Worm (Caenorhabditis elegans) whole organism, young adult: Measurements from ENCODE around the gene C16D2.1.

Experiments
- B0336.3 ChIP-seq: fragments of 200-800 bp; sonication (Bioruptor generic); IDR thresholded peaks from 2 replicates; pipeline ENCODE4 v1.3.6; 2022; ENCODE audit warnings: missing genetic modification characterization, missing compliant biosample characterization
- C06A6.2 ChIP-seq: fragments of 200-800 bp; sonication (Bioruptor generic); conservative IDR thresholded peaks from 2 replicates; pipeline ENCODE4 v1.3.6; 2022; ENCODE audit warnings: missing genetic modification characterization, missing compliant biosample characterization
- D2030.7 ChIP-seq: fragments of 200-800 bp; sonication (Bioruptor generic); IDR thresholded peaks from 2 replicates; pipeline ENCODE4 v1.3.6; 2022; ENCODE audit warnings: missing genetic modification reagents, missing genetic modification characterization, missing compliant biosample characterization
- K11D2.4 ChIP-seq: fragments of 200-800 bp; sonication (Bioruptor generic); IDR thresholded peaks from 2 replicates; pipeline ENCODE4 v1.3.6; 2022; ENCODE audit warnings: missing genetic modification reagents, missing genetic modification characterization, missing compliant biosample characterization
- K12H6.12 ChIP-seq: fragments of 200-800 bp; sonication (Bioruptor generic); optimal IDR thresholded peaks from 2 replicates; lab custom pipeline; 2018; ENCODE audit warnings: mild to moderate bottlenecking, missing genetic modification characterization, missing compliant biosample characterization
- ZK185.1 ChIP-seq: sonication (generic microtip); optimal IDR thresholded peaks from 2 replicates; lab custom pipeline; 2016; ENCODE audit warnings: mild to moderate bottlenecking, missing genetic modification characterization, missing compliant biosample characterization; ENCODE audit not compliant: poor library complexity, severe bottlenecking
- ama-1 ChIP-seq, 3 experiments: fragments of 150-350 bp in 1 of 3; sonication (generic microtip) in 2 of 3; optimal IDR thresholded peaks; 2 replicates each; lab custom pipeline; 2014 to 2018; ENCODE audit warnings: missing biosample characterization in 2 of 3, missing genetic modification characterization in 2 of 3, missing genetic modification reagents in 2 of 3
- aptf-3 ChIP-seq: fragments of 200-800 bp; sonication (Bioruptor generic); IDR thresholded peaks from 2 replicates; pipeline ENCODE4 v1.3.6; 2022; ENCODE audit warnings: missing genetic modification characterization, missing compliant biosample characterization
- atf-7 ChIP-seq: sonication (generic microtip); optimal IDR thresholded peaks from 2 replicates; lab custom pipeline; 2017; ENCODE audit warnings: mild to moderate bottlenecking, missing genetic modification characterization, missing compliant biosample characterization
- attf-5 ChIP-seq: fragments of 200-800 bp; sonication (Bioruptor generic); optimal IDR thresholded peaks from 2 replicates; lab custom pipeline; 2018; ENCODE audit warnings: mild to moderate bottlenecking, missing genetic modification characterization, missing compliant biosample characterization
- bed-2 ChIP-seq: fragments of 200-800 bp; sonication (Bioruptor generic); IDR thresholded peaks from 2 replicates; pipeline ENCODE4 v1.3.6; 2022; ENCODE audit warnings: missing genetic modification reagents, missing genetic modification characterization, missing compliant biosample characterization
- ccch-3 ChIP-seq: fragments of 200-800 bp; sonication (Bioruptor generic); optimal IDR thresholded peaks from 2 replicates; lab custom pipeline; 2018; ENCODE audit warnings: mild to moderate bottlenecking, missing genetic modification characterization, missing compliant biosample characterization
- cebp-1 ChIP-seq, 2 experiments: fragments of 200-800 bp in 1 of 2; sonication (Bioruptor generic) in 1 of 2; sonication (generic microtip) in 1 of 2; IDR thresholded peaks in 1 of 2; optimal IDR thresholded peaks in 1 of 2; 2 replicates each; pipeline versions ENCODE4 v1.3.6 to Lab custom; 2017 to 2022; ENCODE audit warnings: missing compliant biosample characterization in 2 of 2, missing genetic modification characterization in 2 of 2, mild to moderate bottlenecking in 1 of 2, missing genetic modification reagents in 1 of 2, moderate library complexity in 1 of 2
- ceh-27 ChIP-seq: fragments of 200-800 bp; sonication (Bioruptor generic); optimal IDR thresholded peaks from 2 replicates; lab custom pipeline; 2018; ENCODE audit warnings: mild to moderate bottlenecking, missing genetic modification characterization, moderate library complexity, missing compliant biosample characterization
- ceh-79 ChIP-seq: sonication (generic microtip); optimal IDR thresholded peaks from 2 replicates; lab custom pipeline; 2017; ENCODE audit warnings: mild to moderate bottlenecking, missing genetic modification characterization, missing compliant biosample characterization
- dox-1 ChIP-seq: fragments of 200-800 bp; sonication (Bioruptor generic); IDR thresholded peaks from 2 replicates; pipeline ENCODE4 v1.3.6; 2022; ENCODE audit warnings: missing genetic modification reagents, missing genetic modification characterization, missing compliant biosample characterization
- egrh-3 ChIP-seq: fragments of 200-800 bp; sonication (Bioruptor generic); IDR thresholded peaks from 2 replicates; pipeline ENCODE4 v1.3.6; 2022; ENCODE audit warnings: missing genetic modification reagents, missing genetic modification characterization, missing compliant biosample characterization
- gei-17 ChIP-seq: fragments of 200-800 bp; sonication (Bioruptor generic); optimal IDR thresholded peaks from 2 replicates; lab custom pipeline; 2018; ENCODE audit warnings: mild to moderate bottlenecking, missing genetic modification characterization, missing compliant biosample characterization
- hmg-1.2 ChIP-seq: fragments of 200-800 bp; sonication (Bioruptor generic); IDR thresholded peaks from 2 replicates; pipeline ENCODE4 v1.3.6; 2022; ENCODE audit warnings: missing genetic modification reagents, missing genetic modification characterization, missing compliant biosample characterization
- hsf-1 ChIP-seq: fragments of 200-800 bp; sonication (Bioruptor generic); IDR thresholded peaks from 2 replicates; pipeline ENCODE4 v1.3.6; 2022; ENCODE audit warnings: missing genetic modification reagents, missing genetic modification characterization, missing compliant biosample characterization
- lag-1 ChIP-seq: fragments of 200-800 bp; sonication (Bioruptor generic); IDR thresholded peaks from 2 replicates; pipeline ENCODE4 v1.3.6; 2022; ENCODE audit warnings: missing genetic modification reagents, missing genetic modification characterization, missing compliant biosample characterization
- lin-26 ChIP-seq: fragments of 200-800 bp; sonication (Bioruptor generic); IDR thresholded peaks from 2 replicates; pipeline ENCODE4 v1.3.6; 2022; ENCODE audit warnings: missing genetic modification reagents, missing genetic modification characterization, missing compliant biosample characterization
- lin-35 ChIP-seq, 3 experiments: fragments of 150-350 bp in 2 of 3; sonication (generic microtip) in 1 of 3; optimal IDR thresholded peaks; 2 replicates each; lab custom pipeline; 2014 to 2018; ENCODE audit warnings: missing biosample characterization in 3 of 3, missing genetic modification characterization in 3 of 3, missing genetic modification reagents in 3 of 3
- lin-40 ChIP-seq: sonication (generic microtip); optimal IDR thresholded peaks from 2 replicates; lab custom pipeline; 2016; ENCODE audit warnings: missing genetic modification characterization, mild to moderate bottlenecking, missing compliant biosample characterization, missing genotype, missing genetic modification reagents
- lin-54 ChIP-seq: fragments of 200-800 bp; sonication (Bioruptor generic); optimal IDR thresholded peaks from 2 replicates; lab custom pipeline; 2018; ENCODE audit warnings: mild to moderate bottlenecking, missing genetic modification characterization, missing compliant biosample characterization
- lir-1 ChIP-seq: fragments of 200-800 bp; sonication (Bioruptor generic); conservative IDR thresholded peaks from 2 replicates; pipeline ENCODE4 v1.3.6; 2022; ENCODE audit warnings: missing genetic modification reagents, missing genetic modification characterization, missing compliant biosample characterization
- lsy-27 ChIP-seq: sonication (generic microtip); optimal IDR thresholded peaks from 2 replicates; lab custom pipeline; 2017; ENCODE audit warnings: missing genetic modification characterization, mild to moderate bottlenecking, missing compliant biosample characterization, antibody characterized with exemption, missing genotype, borderline replicate concordance; ENCODE audit not compliant: insufficient read depth
- madf-10 ChIP-seq: sonication (generic microtip); optimal IDR thresholded peaks from 2 replicates; lab custom pipeline; 2016; ENCODE audit warnings: mild to moderate bottlenecking, missing genetic modification characterization, missing compliant biosample characterization
- nhr-80 ChIP-seq: sonication (generic microtip); optimal IDR thresholded peaks from 2 replicates; lab custom pipeline; 2016; ENCODE audit warnings: missing genetic modification characterization, missing compliant biosample characterization
- pbrm-1 ChIP-seq: fragments of 200-800 bp; sonication (Bioruptor generic); IDR thresholded peaks from 2 replicates; pipeline ENCODE4 v1.3.6; 2022; ENCODE audit warnings: missing genetic modification reagents, missing genetic modification characterization, missing compliant biosample characterization
- rcor-1 ChIP-seq: fragments of 200-800 bp; sonication (Bioruptor generic); IDR thresholded peaks from 2 replicates; pipeline ENCODE4 v1.3.6; 2022; ENCODE audit warnings: missing genetic modification reagents, missing genetic modification characterization, missing compliant biosample characterization
- rpc-1 ChIP-seq, 2 experiments: fragments of 150-350 bp in 1 of 2; sonication (generic microtip) in 1 of 2; optimal IDR thresholded peaks; 2 replicates each; lab custom pipeline; 2014 to 2018; ENCODE audit warnings: missing biosample characterization in 1 of 2, missing genetic modification characterization in 1 of 2, missing genetic modification reagents in 1 of 2, missing genotype in 1 of 2
- sdz-38 ChIP-seq: sonication (generic microtip); optimal IDR thresholded peaks from 2 replicates; lab custom pipeline; 2016; ENCODE audit warnings: missing genotype, missing genetic modification characterization, missing compliant biosample characterization
- sea-2 ChIP-seq: fragments of 200-800 bp; sonication (Bioruptor generic); IDR thresholded peaks from 2 replicates; pipeline ENCODE4 v1.3.6; 2022; ENCODE audit warnings: missing genetic modification characterization, missing compliant biosample characterization
- snpc-4 ChIP-seq, 5 experiments: fragments of 150-350 bp in 1 of 5; sonication (generic microtip) in 4 of 5; optimal IDR thresholded peaks; 2 replicates each; lab custom pipeline; 2014 to 2018; ENCODE audit warnings: missing genetic modification characterization in 5 of 5, missing biosample characterization in 3 of 5, antibody characterized with exemption in 2 of 5, mild to moderate bottlenecking in 2 of 5, missing compliant biosample characterization in 2 of 5, missing genotype in 2 of 5, moderate library complexity in 2 of 5, missing genetic modification reagents in 1 of 5
- somi-1 ChIP-seq: fragments of 200-800 bp; sonication (Bioruptor generic); optimal IDR thresholded peaks from 2 replicates; lab custom pipeline; 2018; ENCODE audit warnings: mild to moderate bottlenecking, missing genetic modification characterization, missing compliant biosample characterization
- tbp1 ChIP-seq: fragments of 200-800 bp; sonication (Bioruptor generic); optimal IDR thresholded peaks from 2 replicates; lab custom pipeline; 2018; ENCODE audit warnings: mild to moderate bottlenecking, missing genetic modification characterization, missing compliant biosample characterization
- unc-62 ChIP-seq: fragments of 150-350 bp; optimal IDR thresholded peaks from 2 replicates; lab custom pipeline; 2014; ENCODE audit warnings: missing biosample characterization, missing genetic modification reagents, missing genetic modification characterization
- zfh-2 ChIP-seq: fragments of 200-800 bp; sonication (Bioruptor generic); conservative IDR thresholded peaks from 2 replicates; pipeline ENCODE4 v1.3.6; 2022; ENCODE audit warnings: missing genetic modification reagents, missing genetic modification characterization, missing compliant biosample characterization
- ztf-26 ChIP-seq: sonication (generic microtip); optimal IDR thresholded peaks from 2 replicates; lab custom pipeline; 2017; ENCODE audit warnings: missing genetic modification characterization, missing compliant biosample characterization

The C16D2.1 gene

DNA sequence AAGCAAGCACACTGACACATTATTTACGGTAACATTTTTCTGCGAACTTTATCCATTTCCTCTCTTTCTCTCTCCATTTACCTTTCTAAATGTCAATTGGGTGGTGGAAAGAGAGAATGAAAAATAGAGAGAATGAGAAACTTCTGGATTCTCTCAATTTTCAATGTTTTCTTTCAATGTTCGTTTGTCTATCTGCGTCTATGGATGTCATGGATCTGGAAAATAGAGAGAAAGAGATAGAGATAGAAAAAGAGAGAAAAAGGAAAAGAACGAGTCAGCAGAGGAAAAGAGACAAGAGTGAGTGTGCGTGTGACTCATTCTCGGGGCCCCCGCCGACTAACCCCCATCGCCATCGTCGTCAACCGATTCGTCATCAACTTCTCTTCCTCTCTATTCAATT, 18.6 kb upstream of the C16D2.1 start, which contains the start of gene jun-1:
TSS of gene jun-1 (plus strand) at position 307 of the 400 bp plus-strand sequence.
- peak; percentile 20 for TF ChIP-seq atf-7
- TF ChIP-seq C06A6.2 (GFP tag; lab: Robert Waterston, UW): peak; percentile 54
- peak; percentile 81 for TF ChIP-seq hmg-1.2 (GFP tag; lab: Robert Waterston, UW)
- peak; percentile 69 for TF ChIP-seq attf-5 (GFP tag; lab: Kevin White, UChicago)
- TF ChIP-seq lir-1 (GFP tag; lab: Robert Waterston, UW): no peak
- peak; percentile 89 for TF ChIP-seq lin-40 (tag; lab: Kevin White, UChicago)
- peak; percentile 23 for TF ChIP-seq gei-17 (GFP tag; lab: Kevin White, UChicago)
- TF ChIP-seq bed-2 (GFP tag; lab: Robert Waterston, UW): no peak
- TF ChIP-seq lin-26 (GFP tag; lab: Robert Waterston, UW): no peak
- TF ChIP-seq ama-1 (optimal IDR thresholded peaks at IDR 0.05; lab: Kevin White, UChicago): no peak
- TF ChIP-seq ama-1 (GFP tag; optimal IDR thresholded peaks at IDR 0.05; lab: Kevin White, UChicago): no peak
- peak; percentile 24; the same call in 1 of the 2 replicates for TF ChIP-seq B0336.3 (GFP tag; lab: Robert Waterston, UW)
- TF ChIP-seq sdz-38 (tag; lab: Kevin White, UChicago): no peak
- TF ChIP-seq ceh-27: peak; percentile 71
- peak; percentile 59 for TF ChIP-seq K11D2.4 (GFP tag; lab: Robert Waterston, UW)
- TF ChIP-seq ztf-26 (tag; lab: Kevin White, UChicago): peak; percentile 69
- TF ChIP-seq lin-54 (GFP tag; lab: Kevin White, UChicago): peak; percentile 28
- TF ChIP-seq K12H6.12: peak; percentile 72
- TF ChIP-seq ceh-79: no peak
- peak; percentile 49 for TF ChIP-seq rcor-1
- peak; percentile 94 for TF ChIP-seq zfh-2 (GFP tag; lab: Robert Waterston, UW)
- TF ChIP-seq dox-1 (GFP tag; lab: Robert Waterston, UW): peak; percentile 66
- no peak for TF ChIP-seq aptf-3
- TF ChIP-seq pbrm-1 (GFP tag; lab: Robert Waterston, UW): peak; percentile 71
- no peak for TF ChIP-seq lsy-27
- no peak for TF ChIP-seq D2030.7
- no peak for TF ChIP-seq sea-2 (GFP tag; lab: Robert Waterston, UW)
- no peak for TF ChIP-seq lag-1 (GFP tag; lab: Robert Waterston, UW)
- peak in 1 of 3 experiments; percentile 77 for TF ChIP-seq lin-35 (GFP tag; optimal IDR thresholded peaks at IDR 0.05; lab: Kevin White, UChicago)
- TF ChIP-seq snpc-4 (GFP tag; optimal IDR thresholded peaks at IDR 0.05; lab: Kevin White, UChicago): no peak
- TF ChIP-seq snpc-4 (tag; optimal IDR thresholded peaks at IDR 0.05; lab: Kevin White, UChicago): peak in 3 of 4 experiments; percentile 3 to 36 (median 26)
- TF ChIP-seq hsf-1: 0 out of 2 replicates have a peak, but pooled peaks have one; percentile 20
- peak; percentile 34 for TF ChIP-seq ZK185.1 (tag; lab: Kevin White, UChicago)
- peak; percentile 76 for TF ChIP-seq somi-1
- no peak for TF ChIP-seq cebp-1 (GFP tag; IDR thresholded peaks at IDR 0.05; lab: Robert Waterston, UW)
- TF ChIP-seq cebp-1 (tag; optimal IDR thresholded peaks at IDR 0.05; lab: Kevin White, UChicago): peak; percentile 78
- 0 out of 2 replicates have a peak, but pooled peaks have one; percentile 20 for TF ChIP-seq egrh-3 (GFP tag; lab: Robert Waterston, UW)
- TF ChIP-seq unc-62 (GFP tag; lab: Kevin White, UChicago): peak; percentile 37
- peak; percentile 17 for TF ChIP-seq rpc-1 (optimal IDR thresholded peaks at IDR 0.05; lab: Kevin White, UChicago)
- TF ChIP-seq rpc-1 (tag; optimal IDR thresholded peaks at IDR 0.05; lab: Kevin White, UChicago): no peak
- peak; percentile 41 for TF ChIP-seq madf-10
- TF ChIP-seq nhr-80 (tag; lab: Kevin White, UChicago): peak; percentile 41
- peak; percentile 21 for TF ChIP-seq tbp1 (GFP tag; lab: Kevin White, UChicago)
- TF ChIP-seq ccch-3 (GFP tag; lab: Kevin White, UChicago): no peak
- TF ChIP-seq, all 124 proteins: peak for 28
